Fruit fly (Drosophila melanogaster) whole organism, embryonic: ENCODE measurements around the gene phol.

Experiments used
- Asciz ChIP-seq: fragments of 200-800 bp; sonication (Bioruptor generic); optimal IDR thresholded peaks from 2 replicates; lab custom pipeline; 2017; ENCODE audit warnings: missing biosample characterization, mild to moderate bottlenecking, missing genetic modification characterization, missing genetic modification reagents
- B-H1 ChIP-seq: fragments of 200-800 bp; sonication (Bioruptor generic); IDR thresholded peaks from 3 replicates; pipeline ENCODE4 v1.3.6; 2022; ENCODE audit warnings: missing biosample characterization, missing genetic modification characterization
- BEAF-32 ChIP-seq: fragments of 200-800 bp; sonication (Bioruptor generic); optimal IDR thresholded peaks from 3 replicates; lab custom pipeline; 2017; ENCODE audit warnings: missing biosample characterization, missing genetic modification characterization, mild to moderate bottlenecking, moderate library complexity, missing genetic modification reagents
- Blimp-1 ChIP-seq: fragments of 200-800 bp; sonication (Bioruptor generic); optimal IDR thresholded peaks from 3 replicates; lab custom pipeline; 2018; ENCODE audit warnings: missing biosample characterization, missing genetic modification characterization, mild to moderate bottlenecking, moderate library complexity, missing genetic modification reagents
- BtbVII ChIP-seq: fragments of 200-800 bp; sonication (Bioruptor generic); optimal IDR thresholded peaks from 3 replicates; lab custom pipeline; 2017; ENCODE audit warnings: missing biosample characterization, mild to moderate bottlenecking, missing genetic modification characterization
- CG10431 ChIP-seq: fragments of 200-800 bp; sonication (Bioruptor generic); optimal IDR thresholded peaks from 3 replicates; lab custom pipeline; 2018; ENCODE audit warnings: missing biosample characterization, mild to moderate bottlenecking, missing genetic modification characterization
- CG10959 ChIP-seq: fragments of 200-800 bp; sonication (Bioruptor generic); IDR thresholded peaks from 2 replicates; pipeline ENCODE4 v1.3.6; 2022; ENCODE audit warnings: missing biosample characterization, missing genetic modification characterization
- CG12391 ChIP-seq: fragments of 200-800 bp; sonication (Bioruptor generic); optimal IDR thresholded peaks from 3 replicates; lab custom pipeline; 2018; ENCODE audit warnings: missing biosample characterization, mild to moderate bottlenecking, missing genetic modification characterization, moderate library complexity
- CG12769 ChIP-seq: fragments of 200-800 bp; sonication (Bioruptor generic); optimal IDR thresholded peaks from 2 replicates; lab custom pipeline; 2019; ENCODE audit warnings: missing biosample characterization, mild to moderate bottlenecking, missing genetic modification characterization, moderate library complexity
- CG12942 ChIP-seq: fragments of 200-800 bp; sonication (Bioruptor generic); optimal IDR thresholded peaks from 3 replicates; lab custom pipeline; 2016; ENCODE audit warnings: missing biosample characterization, missing genetic modification characterization
- CG1529 ChIP-seq: fragments of 200-800 bp; sonication (Bioruptor generic); optimal IDR thresholded peaks from 3 replicates; lab custom pipeline; 2018; ENCODE audit warnings: missing biosample characterization, missing genetic modification characterization
- CG18619 ChIP-seq: fragments of 200-800 bp; sonication (Bioruptor generic); optimal IDR thresholded peaks from 3 replicates; lab custom pipeline; 2017; ENCODE audit warnings: missing biosample characterization, mild to moderate bottlenecking, missing genetic modification characterization
- CG32532 ChIP-seq: fragments of 200-800 bp; sonication (Bioruptor generic); IDR thresholded peaks from 2 replicates; pipeline ENCODE4 v1.3.6; 2022; ENCODE audit warnings: missing biosample characterization, missing genetic modification characterization
- CG3726 ChIP-seq: fragments of 200-800 bp; sonication (Bioruptor generic); IDR thresholded peaks from 3 replicates; pipeline ENCODE4, ENCODE4 v1.3.6; 2022; ENCODE audit warnings: missing biosample characterization, missing genetic modification characterization
- CG4404 ChIP-seq: fragments of 200-800 bp; sonication (Bioruptor generic); IDR thresholded peaks from 2 replicates; pipeline ENCODE4 v1.3.6; 2022; ENCODE audit warnings: missing biosample characterization, missing genetic modification characterization
- CG4424 ChIP-seq: fragments of 200-800 bp; sonication (Bioruptor generic); optimal IDR thresholded peaks from 3 replicates; lab custom pipeline; 2016; ENCODE audit warnings: missing biosample characterization, missing genetic modification characterization
- CG8359 ChIP-seq: fragments of 200-800 bp; sonication (Bioruptor generic); optimal IDR thresholded peaks from 2 replicates; lab custom pipeline; 2017; ENCODE audit warnings: missing biosample characterization, mild to moderate bottlenecking, missing genetic modification characterization, borderline replicate concordance
- CG8765 ChIP-seq: fragments of 200-800 bp; sonication (Bioruptor generic); IDR thresholded peaks from 2 replicates; pipeline ENCODE4 v1.3.6; 2022; ENCODE audit warnings: missing biosample characterization, missing genetic modification characterization
- CG9817 ChIP-seq: fragments of 200-800 bp; sonication (Bioruptor generic); optimal IDR thresholded peaks from 2 replicates; lab custom pipeline; 2018; ENCODE audit warnings: missing biosample characterization, mild to moderate bottlenecking, missing genetic modification characterization, moderate library complexity
- CG9876 ChIP-seq: fragments of 200-800 bp; sonication (Bioruptor generic); optimal IDR thresholded peaks from 2 replicates; lab custom pipeline; 2016; ENCODE audit warnings: missing biosample characterization, missing genetic modification characterization
- CkIIα-i1 ChIP-seq: fragments of 200-800 bp; sonication (Bioruptor generic); IDR thresholded peaks from 2 replicates; pipeline ENCODE4 v1.3.6; 2022; ENCODE audit warnings: missing biosample characterization, missing genetic modification characterization
- Dfd ChIP-seq, 2 experiments: fragments of >200 bp; optimal IDR thresholded peaks; 2 replicates each; lab custom pipeline; 2017; ENCODE audit warnings: missing biosample characterization in 2 of 2, missing genetic modification characterization in 2 of 2
- ERR ChIP-seq: fragments of 200-800 bp; sonication (Bioruptor generic); optimal IDR thresholded peaks from 2 replicates; lab custom pipeline; 2016; ENCODE audit warnings: missing biosample characterization, missing genetic modification characterization
- Ets65A ChIP-seq: fragments of 200-800 bp; sonication (Bioruptor generic); peaks from one replicate; lab custom pipeline; 2016; ENCODE audit warnings: missing biosample characterization, missing genetic modification characterization
- HLHmδ ChIP-seq: fragments of 200-800 bp; sonication (Bioruptor generic); optimal IDR thresholded peaks from 2 replicates; lab custom pipeline; 2018; ENCODE audit warnings: missing biosample characterization, mild to moderate bottlenecking, missing genetic modification characterization, moderate library complexity
- Hmr ChIP-seq: fragments of 200-800 bp; sonication (Bioruptor generic); optimal IDR thresholded peaks from 3 replicates; lab custom pipeline; 2017; ENCODE audit warnings: mild to moderate bottlenecking, missing biosample characterization, missing genetic modification reagents, missing genetic modification characterization
- Hr51 ChIP-seq, 2 experiments: fragments of 200-800 bp; sonication (Bioruptor generic); optimal IDR thresholded peaks; 2 replicates in 1 of 2; 3 replicates in 1 of 2; lab custom pipeline; 2016 to 2018; ENCODE audit warnings: missing biosample characterization in 2 of 2, missing genetic modification characterization in 2 of 2, mild to moderate bottlenecking in 1 of 2, moderate library complexity in 1 of 2
- Mad ChIP-seq: fragments of 200-800 bp; sonication (Bioruptor generic); optimal IDR thresholded peaks from 2 replicates; lab custom pipeline; 2016; ENCODE audit warnings: missing biosample characterization, missing genetic modification characterization
- Neu2 ChIP-seq: fragments of 200-800 bp; sonication (Bioruptor generic); optimal IDR thresholded peaks from 3 replicates; lab custom pipeline; 2016; ENCODE audit warnings: missing biosample characterization, missing genetic modification characterization, borderline replicate concordance
- Optix ChIP-seq: fragments of 200-800 bp; sonication (Bioruptor generic); IDR thresholded peaks from 3 replicates; pipeline ENCODE4 v1.3.6; 2022; ENCODE audit warnings: missing biosample characterization, missing genetic modification characterization
- cas ChIP-seq: fragments of 200-800 bp; sonication (Bioruptor generic); IDR thresholded peaks from 2 replicates; pipeline ENCODE4 v1.3.6; 2022; ENCODE audit warnings: missing biosample characterization, missing genetic modification characterization
- cg ChIP-seq: fragments of 200-800 bp; sonication (Bioruptor generic); optimal IDR thresholded peaks from 3 replicates; lab custom pipeline; 2019; ENCODE audit warnings: missing biosample characterization, mild to moderate bottlenecking, missing genetic modification characterization, moderate library complexity
- corto ChIP-seq: fragments of 200-800 bp; sonication (Bioruptor generic); optimal IDR thresholded peaks from 2 replicates; lab custom pipeline; 2016; ENCODE audit warnings: missing biosample characterization, mild to moderate bottlenecking, missing genetic modification characterization, moderate library complexity
- emc ChIP-seq: fragments of 200-800 bp; sonication (Bioruptor generic); optimal IDR thresholded peaks from 2 replicates; lab custom pipeline; 2016; ENCODE audit warnings: missing biosample characterization, missing genetic modification characterization
- fd96Cb ChIP-seq: fragments of 200-800 bp; sonication (Bioruptor generic); optimal IDR thresholded peaks from 2 replicates; lab custom pipeline; 2018; ENCODE audit warnings: missing biosample characterization, mild to moderate bottlenecking, missing genetic modification characterization, moderate library complexity
- grau ChIP-seq: fragments of 200-800 bp; optimal IDR thresholded peaks from 3 replicates; lab custom pipeline; 2019; ENCODE audit warnings: missing biosample characterization, mild to moderate bottlenecking, missing genetic modification characterization, moderate library complexity
- gt ChIP-seq: fragments of 200-800 bp; sonication (Bioruptor generic); IDR thresholded peaks from 2 replicates; pipeline ENCODE4 v1.3.6; 2022; ENCODE audit warnings: missing biosample characterization, missing genetic modification characterization
- hbn ChIP-seq: fragments of 200-800 bp; sonication (Bioruptor generic); IDR thresholded peaks from 2 replicates; pipeline ENCODE4 v1.3.6; 2022; ENCODE audit warnings: missing biosample characterization, missing genetic modification characterization; ENCODE audit not compliant: partially characterized antibody
- knrl ChIP-seq: fragments of 200-800 bp; sonication (Bioruptor generic); IDR thresholded peaks from 3 replicates; pipeline ENCODE4 v1.3.6; 2022; ENCODE audit warnings: missing biosample characterization, missing genetic modification characterization; ENCODE audit not compliant: partially characterized antibody
- onecut ChIP-seq: fragments of 200-800 bp; sonication (Bioruptor generic); IDR thresholded peaks from 2 replicates; pipeline ENCODE4 v1.3.6; 2022; ENCODE audit warnings: missing biosample characterization, missing genetic modification characterization
- ro ChIP-seq: fragments of 200-800 bp; sonication (Bioruptor generic); IDR thresholded peaks from 2 replicates; pipeline ENCODE4 v1.3.6; 2022; ENCODE audit warnings: missing biosample characterization, missing genetic modification characterization
- row ChIP-seq: fragments of 200-800 bp; sonication (Bioruptor generic); IDR thresholded peaks from 3 replicates; pipeline ENCODE4 v1.3.6; 2022; ENCODE audit warnings: missing biosample characterization, missing genetic modification characterization
- sd ChIP-seq: fragments of 200-800 bp; sonication (Bioruptor generic); optimal IDR thresholded peaks from 3 replicates; lab custom pipeline; 2018; ENCODE audit warnings: missing biosample characterization, mild to moderate bottlenecking, missing genetic modification characterization, moderate library complexity
- slou ChIP-seq: fragments of 200-800 bp; sonication (Bioruptor generic); optimal IDR thresholded peaks from 3 replicates; lab custom pipeline; 2016; ENCODE audit warnings: missing biosample characterization, missing genetic modification characterization
- so ChIP-seq: fragments of 200-800 bp; sonication (Bioruptor generic); IDR thresholded peaks from 3 replicates; pipeline ENCODE4 v1.3.6; 2022; ENCODE audit warnings: missing biosample characterization, missing genetic modification characterization
- tio ChIP-seq: fragments of 200-800 bp; sonication (Bioruptor generic); optimal IDR thresholded peaks from 2 replicates; lab custom pipeline; 2017; ENCODE audit warnings: missing biosample characterization, missing genetic modification characterization, inconsistent platforms
- tna ChIP-seq: fragments of 200-800 bp; sonication (Bioruptor generic); IDR thresholded peaks from 2 replicates; pipeline ENCODE4 v1.3.6; 2022; ENCODE audit warnings: missing biosample characterization, missing genetic modification characterization; ENCODE audit not compliant: partially characterized antibody
- tx ChIP-seq: fragments of 200-800 bp; sonication (Bioruptor generic); optimal IDR thresholded peaks from 2 replicates; lab custom pipeline; 2016; ENCODE audit warnings: missing biosample characterization, missing genetic modification characterization
- usp ChIP-seq: fragments of >200 bp; optimal IDR thresholded peaks from 2 replicates; lab custom pipeline; 2017; ENCODE audit warnings: missing biosample characterization, missing genetic modification characterization
- vnd ChIP-seq: fragments of 200-800 bp; sonication (Bioruptor generic); IDR thresholded peaks from 3 replicates; pipeline ENCODE4 v1.3.6; 2022; ENCODE audit warnings: missing biosample characterization, missing genetic modification characterization; ENCODE audit not compliant: partially characterized antibody

The phol gene

dm6 chr3L:9457619-9458092, 1.6 kb upstream of the phol start, which contains the start of gene CG3437 (continued):
- TF ChIP-seq BtbVII (GFP tag; lab: Kevin White, UChicago) = peak; percentile 98
- 0 out of 3 replicates have a peak, but pooled peaks have one; percentile 29 for TF ChIP-seq vnd
- TF ChIP-seq CG12769 (tag; lab: Kevin White, UChicago) = peak; percentile 99
- TF ChIP-seq CkIIα-i1 (GFP tag; lab: Robert Waterston, UW) = peak; percentile 96
- peak; percentile 99 for TF ChIP-seq CG32532
- TF ChIP-seq row (GFP tag; lab: Robert Waterston, UW) = peak; percentile 100
- peak; percentile 98 for TF ChIP-seq Mad (GFP tag; lab: Kevin White, UChicago)
- no peak for TF ChIP-seq Dfd (GFP tag; optimal IDR thresholded peaks at IDR 0.05; lab: Kevin White, UChicago)
- peak; percentile 98 for TF ChIP-seq CG18619 (GFP tag; lab: Kevin White, UChicago)
- TF ChIP-seq Optix (GFP tag; lab: Robert Waterston, UW) = peak; percentile 99
- peak; percentile 97 for TF ChIP-seq CG1529 (GFP tag; lab: Kevin White, UChicago)
- no peak for TF ChIP-seq cg (GFP tag; lab: Kevin White, UChicago)
- peak; percentile 98 for TF ChIP-seq Hmr (GFP tag; lab: Kevin White, UChicago)
- peak; percentile 97 to 98 for TF ChIP-seq Hr51 (GFP tag; optimal IDR thresholded peaks at IDR 0.05; lab: Kevin White, UChicago)
- peak; percentile 99 for TF ChIP-seq so
- TF ChIP-seq tna (GFP tag; lab: Robert Waterston, UW) = no peak
- peak; percentile 97 for TF ChIP-seq CG9876
- peak; percentile 99 for TF ChIP-seq CG10959 (GFP tag; lab: Robert Waterston, UW)
- TF ChIP-seq HLHmδ (GFP tag; lab: Kevin White, UChicago) = no peak
- TF ChIP-seq Neu2 (GFP tag; lab: Kevin White, UChicago) = peak; percentile 95
- TF ChIP-seq B-H1 = peak; percentile 99
- peak; percentile 95 for TF ChIP-seq CG10431
- TF ChIP-seq CG12391 = peak; percentile 98
- TF ChIP-seq tx = peak; percentile 98
- TF ChIP-seq grau (tag; lab: Kevin White, UChicago) = peak; percentile 97
- TF ChIP-seq ERR (GFP tag; lab: Kevin White, UChicago) = peak; percentile 97
- peak; percentile 40; the same call in 1 of the 3 replicates for TF ChIP-seq knrl (GFP tag; lab: Robert Waterston, UW)
- TF ChIP-seq Ets65A (GFP tag; lab: Kevin White, UChicago) = peak; percentile 100
- peak; percentile 98 for TF ChIP-seq onecut
- TF ChIP-seq Asciz (GFP tag; lab: Kevin White, UChicago) = peak; percentile 98
- peak; percentile 99 for TF ChIP-seq CG4404 (GFP tag; lab: Robert Waterston, UW)
- peak; percentile 99 for TF ChIP-seq gt (GFP tag; lab: Robert Waterston, UW)
- peak; percentile 98 for TF ChIP-seq CG12942 (GFP tag; lab: Kevin White, UChicago)
- peak; percentile 98 for TF ChIP-seq tio (GFP tag; lab: Kevin White, UChicago)
- TF ChIP-seq BEAF-32 (GFP tag; lab: Kevin White, UChicago) = peak; percentile 47
- TF ChIP-seq ro = peak; percentile 98
- no peak; the same call in 1 of the 2 replicates for TF ChIP-seq hbn
- peak; percentile 96 for TF ChIP-seq sd
- TF ChIP-seq usp (GFP tag; lab: Kevin White, UChicago) = no peak
- TF ChIP-seq cas = peak; percentile 98
- peak; percentile 98 for TF ChIP-seq CG4424
- TF ChIP-seq fd96Cb (tag; lab: Kevin White, UChicago) = peak; percentile 99
- TF ChIP-seq CG9817 (tag; lab: Kevin White, UChicago) = peak; percentile 99
- TF ChIP-seq emc = peak; percentile 97
- peak; percentile 99 for TF ChIP-seq CG3726 (GFP tag; lab: Robert Waterston, UW)
- peak; percentile 97 for TF ChIP-seq corto (GFP tag; lab: Kevin White, UChicago)
- peak; percentile 99 for TF ChIP-seq CG8765 (GFP tag; lab: Robert Waterston, UW)
- peak; percentile 97 for TF ChIP-seq Blimp-1 (GFP tag; lab: Kevin White, UChicago)
- peak; percentile 95 for TF ChIP-seq slou (GFP tag; lab: Kevin White, UChicago)
- peak; percentile 94 for TF ChIP-seq CG8359 (GFP tag; lab: Kevin White, UChicago)
